Fruit fly (Drosophila melanogaster): ENCODE results near the gene Ir8a.

DNA sequence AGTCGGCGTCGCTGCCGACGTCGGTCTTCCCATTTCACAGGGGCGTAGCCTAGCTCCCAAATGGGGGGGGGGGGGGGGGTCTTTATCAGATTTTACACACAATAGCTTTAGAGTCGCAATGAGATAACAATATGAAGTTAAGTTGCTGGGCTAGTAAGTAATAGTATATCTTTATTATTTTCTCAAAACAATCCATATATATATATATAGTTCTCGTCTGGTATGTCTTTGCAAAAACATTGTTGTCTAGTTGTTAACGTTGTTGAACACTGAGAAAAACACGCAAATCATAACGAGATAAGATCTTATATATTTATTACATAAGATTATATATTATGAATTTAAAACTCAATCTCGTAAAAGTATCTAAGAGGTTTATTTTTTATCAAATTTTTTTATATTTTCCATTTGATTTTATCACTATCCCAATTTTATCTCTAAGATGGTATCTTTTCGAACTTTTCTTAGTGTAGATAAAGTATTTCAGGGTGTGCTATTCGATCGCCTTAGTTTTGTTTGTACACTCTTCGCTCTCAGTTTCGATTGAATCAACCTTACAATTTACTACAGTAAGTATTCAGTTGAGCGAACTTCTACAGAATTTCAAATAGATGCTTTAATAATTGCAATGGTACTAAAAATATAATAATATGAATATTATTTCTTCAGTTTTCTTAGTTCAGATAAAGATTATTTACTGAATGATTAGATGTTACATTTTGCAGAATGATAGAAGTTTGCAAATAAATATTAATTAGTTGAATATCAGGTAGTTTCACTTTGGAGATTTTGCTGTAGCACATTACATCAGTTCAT lies 34.3 kb downstream of the Ir8a start:
- TF ChIP-seq cato (GFP tag; optimal IDR thresholded peaks at IDR 0.05; ENCODE audit: borderline replicate concordance) (no peak), Bgb (GFP tag; IDR thresholded peaks at IDR 0.05; ENCODE audit: partially characterized antibody) (no peak), CG12391 (tag; optimal IDR thresholded peaks at IDR 0.05) (peak; percentile 76), mirr (GFP tag; optimal IDR thresholded peaks at IDR 0.05) (peak; percentile 77), CG6765 (GFP tag; optimal IDR thresholded peaks at IDR 0.05) (peak; percentile 78), dpn (GFP tag; optimal IDR thresholded peaks at IDR 0.05) (peak in 1 of 2 experiments; percentile 40), Sox102F (GFP tag; optimal IDR thresholded peaks at IDR 0.05) (peak; percentile 50), sisA (GFP tag; IDR thresholded peaks at IDR 0.05) (peak; percentile 61), CG11696 (GFP tag; IDR thresholded peaks at IDR 0.05) (peak; percentile 72), Doc2 (GFP tag; IDR thresholded peaks at IDR 0.05) (peak; percentile 40; the same call in 1 of the 2 replicates), crol (GFP tag; IDR thresholded peaks at IDR 0.05) (peak; percentile 81), otp (GFP tag; IDR thresholded peaks at IDR 0.05) (peak; percentile 78; the same call in 2 of the 3 replicates), fru (optimal IDR thresholded peaks at IDR 0.05) (no peak), CG18476 (GFP tag; optimal IDR thresholded peaks at IDR 0.05) (no peak)
